Worm (Caenorhabditis elegans): Measurements from ENCODE around the gene flr-4.

- TF ChIP-seq egl-27 (tag; optimal IDR thresholded peaks at IDR 0.05) (no peak), unc-62 (GFP tag; optimal IDR thresholded peaks at IDR 0.05 in 1 of 2) (peak in 1 of 2 experiments; percentile 96), unc-62 (tag; optimal IDR thresholded peaks at IDR 0.05) (no peak), lin-13 (GFP tag; optimal IDR thresholded peaks at IDR 0.05) (no peak), lsy-2 (tag; optimal IDR thresholded peaks at IDR 0.05) (no peak), snpc-4 (tag; optimal IDR thresholded peaks at IDR 0.05) (no peak), aly-2 (tag; optimal IDR thresholded peaks at IDR 0.05) (no peak)
Measured at ce11 chrX:15103481-15103880, 14.3 kb downstream of the flr-4 start.

Data from whole organism, L4 larva.